Worm (Caenorhabditis elegans): ENCODE data around the gene F19B10.2.

Gene F19B10.2

DNA sequence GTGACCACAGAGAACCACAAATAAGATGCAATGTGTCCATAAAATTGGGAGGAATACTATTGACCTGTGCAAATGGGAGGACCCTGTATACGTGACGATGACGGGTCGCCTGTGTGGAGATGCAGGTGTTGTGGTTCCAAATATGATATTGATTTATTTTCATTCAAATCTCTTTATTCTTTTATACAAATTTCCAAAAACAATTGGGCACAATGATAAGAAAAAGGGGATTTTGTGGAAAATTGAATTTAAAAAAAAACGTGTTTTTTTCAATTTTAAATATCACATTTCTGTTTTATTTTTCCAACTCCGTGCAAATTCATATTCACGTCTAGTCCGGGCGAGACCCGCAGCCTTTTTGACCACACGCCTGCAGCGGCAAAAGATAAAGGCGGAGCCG, at the start of gene F19B10.2:
Gene F19B10.2, plus strand, starts transcription at position 301 of the 400 bp plus-strand sequence.
- no peak for TF ChIP-seq sea-1 (GFP tag; conservative IDR thresholded peaks at IDR 0.05)
- TF ChIP-seq flt-1 (GFP tag; IDR thresholded peaks at IDR 0.05): no peak
- TF ChIP-seq tbx-37 (GFP tag; conservative IDR thresholded peaks at IDR 0.05): no peak
- TF ChIP-seq ama-1 (optimal IDR thresholded peaks at IDR 0.05): no peak
- no peak for TF ChIP-seq hmbx-1 (tag; optimal IDR thresholded peaks at IDR 0.05)
- no peak for TF ChIP-seq pes-1 (GFP tag; IDR thresholded peaks at IDR 0.05)
- no peak for TF ChIP-seq ets-7 (tag; optimal IDR thresholded peaks at IDR 0.05)
- TF ChIP-seq aly-1 (tag; optimal IDR thresholded peaks at IDR 0.05): no peak
- no peak for TF ChIP-seq ceh-36 (tag; optimal IDR thresholded peaks at IDR 0.05)
- TF ChIP-seq ceh-13 (GFP tag; optimal IDR thresholded peaks at IDR 0.05): no peak
- TF ChIP-seq scrt-1 (GFP tag; IDR thresholded peaks at IDR 0.05): no peak
- no peak for TF ChIP-seq tbx-11 (GFP tag; IDR thresholded peaks at IDR 0.05)
- TF ChIP-seq hmg-4 (GFP tag; optimal IDR thresholded peaks at IDR 0.05): no peak

DNA sequence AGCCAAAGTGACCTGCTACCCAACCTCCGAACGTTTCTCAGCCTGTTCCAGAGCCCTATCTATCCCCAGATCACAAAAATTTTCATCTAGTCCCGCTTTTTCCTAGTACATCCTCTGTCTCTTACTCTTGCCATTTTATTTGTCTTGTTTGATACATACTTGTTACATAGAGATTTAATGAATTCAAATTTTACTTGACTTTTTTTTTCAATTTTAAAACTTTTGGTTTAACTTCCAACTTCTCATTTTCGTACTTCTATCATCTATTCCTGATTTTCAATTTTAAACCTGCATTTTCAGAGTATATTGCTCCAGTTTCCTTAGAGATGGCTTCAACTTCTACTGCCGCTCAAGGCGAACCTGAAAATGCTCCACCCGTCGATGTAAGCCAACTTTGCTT, 48.4 kb upstream of the F19B10.2 start, which contains the start of gene M151.3:
Gene M151.3, plus strand, starts transcription at position 301 of the 400 bp plus-strand sequence.
- TF ChIP-seq flt-1 (GFP tag; IDR thresholded peaks at IDR 0.05): no peak
- TF ChIP-seq hmbx-1 (tag; optimal IDR thresholded peaks at IDR 0.05): no peak

DNA sequence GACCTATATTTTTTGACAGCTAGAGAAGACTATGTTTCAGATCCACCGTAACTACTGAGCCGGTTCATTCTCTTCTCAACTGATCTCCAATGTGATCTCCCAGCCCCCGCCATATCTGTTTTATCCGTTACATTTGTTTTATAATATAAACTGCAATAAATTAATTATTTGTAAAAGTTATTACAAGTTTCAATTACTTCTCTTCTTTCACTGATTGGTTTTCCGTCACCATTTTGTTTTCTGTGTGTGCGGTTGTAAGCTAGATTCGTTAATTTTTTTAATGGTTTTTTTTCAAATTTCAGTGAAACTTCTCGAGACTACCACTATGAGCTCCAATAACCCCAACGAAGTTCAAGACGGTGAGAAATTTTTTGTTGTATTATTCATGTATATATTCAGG, 44.5 kb upstream of the F19B10.2 start, which contains the start of gene M151.2:
Gene M151.2, plus strand, starts transcription at position 301 of the 400 bp plus-strand sequence.
- no peak for TF ChIP-seq hnd-1 (tag; optimal IDR thresholded peaks at IDR 0.05)
- no peak for TF ChIP-seq pes-1 (GFP tag; IDR thresholded peaks at IDR 0.05)
- no peak for TF ChIP-seq aly-1 (tag; optimal IDR thresholded peaks at IDR 0.05)
- TF ChIP-seq hmbx-1 (tag; optimal IDR thresholded peaks at IDR 0.05): no peak
- TF ChIP-seq F13C5.2 (tag; optimal IDR thresholded peaks at IDR 0.05): no peak
- no peak for TF ChIP-seq ceh-13 (GFP tag; optimal IDR thresholded peaks at IDR 0.05)
- TF ChIP-seq ama-1 (optimal IDR thresholded peaks at IDR 0.05): no peak
- TF ChIP-seq B0310.2 (tag; optimal IDR thresholded peaks at IDR 0.05): no peak
- no peak for TF ChIP-seq sea-1 (GFP tag; conservative IDR thresholded peaks at IDR 0.05)
- no peak for TF ChIP-seq tra-4 (tag; optimal IDR thresholded peaks at IDR 0.05)
- TF ChIP-seq ets-7 (tag; optimal IDR thresholded peaks at IDR 0.05): no peak
- TF ChIP-seq flt-1 (GFP tag; IDR thresholded peaks at IDR 0.05): no peak

DNA sequence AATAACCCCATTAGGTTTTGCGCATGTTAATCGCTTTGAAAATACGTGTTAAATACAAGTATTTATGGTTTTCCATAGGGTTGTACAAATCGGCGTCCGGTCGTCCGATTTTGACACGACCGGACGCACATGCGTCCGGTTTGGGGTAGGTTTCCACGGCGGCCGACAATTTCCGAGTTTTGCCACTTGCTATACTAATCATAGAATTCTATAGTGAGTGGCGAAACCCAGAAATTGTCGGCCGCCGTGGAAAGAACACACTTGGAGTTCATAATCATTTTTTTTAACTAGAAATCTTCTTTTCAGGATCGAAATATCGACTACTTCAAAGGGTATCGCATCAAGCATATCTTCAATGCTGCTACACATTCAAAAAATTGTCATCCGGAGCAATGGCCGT, 40.5 kb upstream of the F19B10.2 start:
- TF ChIP-seq tra-4 (tag; optimal IDR thresholded peaks at IDR 0.05) (no peak), pes-1 (GFP tag; IDR thresholded peaks at IDR 0.05) (no peak), ets-7 (tag; optimal IDR thresholded peaks at IDR 0.05) (no peak), hmbx-1 (tag; optimal IDR thresholded peaks at IDR 0.05) (no peak), scrt-1 (GFP tag; IDR thresholded peaks at IDR 0.05) (no peak), ceh-36 (tag; optimal IDR thresholded peaks at IDR 0.05) (no peak), ama-1 (optimal IDR thresholded peaks at IDR 0.05) (no peak)

DNA sequence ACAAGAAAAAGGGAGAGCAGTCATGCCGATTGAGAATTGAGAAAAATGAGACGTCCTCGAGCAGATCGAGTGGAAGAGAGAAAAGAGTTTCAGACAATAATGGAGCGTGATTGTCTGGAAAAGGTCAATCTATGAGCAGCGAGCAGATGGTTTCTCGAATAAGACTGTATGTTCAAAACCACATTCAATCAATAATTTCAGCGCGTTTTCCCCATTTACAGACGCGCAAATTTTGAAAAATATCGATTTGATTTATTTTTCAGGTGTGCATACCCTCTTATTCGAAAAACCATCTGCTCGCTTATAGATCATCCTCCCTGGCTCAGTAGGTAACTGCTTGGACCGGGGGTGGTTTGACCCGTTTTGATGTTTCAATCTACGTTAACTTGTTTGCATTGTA, 36.0 kb upstream of the F19B10.2 start, which contains the start of gene fbxb-31:
Gene fbxb-31, minus strand, starts transcription at position 101 of the 400 bp plus-strand sequence.
- no peak for TF ChIP-seq tbx-11 (GFP tag; IDR thresholded peaks at IDR 0.05)
- TF ChIP-seq ceh-13 (GFP tag; optimal IDR thresholded peaks at IDR 0.05): no peak
- TF ChIP-seq flt-1 (GFP tag; IDR thresholded peaks at IDR 0.05): no peak
- TF ChIP-seq ceh-36 (tag; optimal IDR thresholded peaks at IDR 0.05): no peak
- TF ChIP-seq ama-1 (optimal IDR thresholded peaks at IDR 0.05): no peak
- no peak for TF ChIP-seq pes-1 (GFP tag; IDR thresholded peaks at IDR 0.05)
- no peak for TF ChIP-seq hnd-1 (tag; optimal IDR thresholded peaks at IDR 0.05)
- TF ChIP-seq scrt-1 (GFP tag; IDR thresholded peaks at IDR 0.05): no peak
- TF ChIP-seq B0310.2 (tag; optimal IDR thresholded peaks at IDR 0.05): no peak
- TF ChIP-seq aly-1 (tag; optimal IDR thresholded peaks at IDR 0.05): no peak
- no peak for TF ChIP-seq tbx-37 (GFP tag; conservative IDR thresholded peaks at IDR 0.05)
- TF ChIP-seq ets-7 (tag; optimal IDR thresholded peaks at IDR 0.05): no peak
- TF ChIP-seq sea-1 (GFP tag; conservative IDR thresholded peaks at IDR 0.05): no peak
- TF ChIP-seq tra-4 (tag; optimal IDR thresholded peaks at IDR 0.05): no peak
- no peak for TF ChIP-seq hmbx-1 (tag; optimal IDR thresholded peaks at IDR 0.05)
- no peak for TF ChIP-seq hmg-4 (GFP tag; optimal IDR thresholded peaks at IDR 0.05)
- TF ChIP-seq F13C5.2 (tag; optimal IDR thresholded peaks at IDR 0.05): no peak

DNA sequence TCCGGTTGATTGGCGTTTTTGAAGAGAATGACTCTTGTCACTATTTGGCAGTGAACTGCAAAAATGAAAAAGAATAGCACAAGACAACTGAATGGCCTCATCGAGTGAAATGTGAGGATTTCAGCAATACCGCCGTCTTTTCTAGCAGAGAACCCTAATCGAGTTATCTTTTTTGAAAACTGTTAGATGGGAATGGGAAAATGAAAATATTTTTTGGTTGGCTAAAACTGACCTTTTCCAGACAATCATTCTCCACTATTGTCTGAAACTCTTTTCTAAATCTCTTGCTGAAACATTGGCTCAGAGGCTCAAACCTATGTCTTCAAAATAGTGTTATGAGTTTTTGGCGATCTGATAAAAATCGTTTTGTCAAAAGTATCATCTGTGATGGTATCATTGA, 35.1 kb upstream of the F19B10.2 start, which contains the start of gene M151.10:
Gene M151.10, minus strand, starts transcription at position 101 of the 400 bp plus-strand sequence.
- no peak for TF ChIP-seq tbx-11 (GFP tag; IDR thresholded peaks at IDR 0.05)
- TF ChIP-seq sea-1 (GFP tag; conservative IDR thresholded peaks at IDR 0.05): no peak
- TF ChIP-seq hmg-4 (GFP tag; optimal IDR thresholded peaks at IDR 0.05): no peak
- no peak for TF ChIP-seq tbx-37 (GFP tag; conservative IDR thresholded peaks at IDR 0.05)
- TF ChIP-seq pes-1 (GFP tag; IDR thresholded peaks at IDR 0.05): no peak
- no peak for TF ChIP-seq ama-1 (optimal IDR thresholded peaks at IDR 0.05)
- TF ChIP-seq tra-4 (tag; optimal IDR thresholded peaks at IDR 0.05): no peak
- no peak for TF ChIP-seq aly-1 (tag; optimal IDR thresholded peaks at IDR 0.05)
- no peak for TF ChIP-seq ceh-36 (tag; optimal IDR thresholded peaks at IDR 0.05)
- TF ChIP-seq ets-7 (tag; optimal IDR thresholded peaks at IDR 0.05): no peak
- TF ChIP-seq scrt-1 (GFP tag; IDR thresholded peaks at IDR 0.05): no peak
- TF ChIP-seq B0310.2 (tag; optimal IDR thresholded peaks at IDR 0.05): no peak
- no peak for TF ChIP-seq flt-1 (GFP tag; IDR thresholded peaks at IDR 0.05)
- no peak for TF ChIP-seq hmbx-1 (tag; optimal IDR thresholded peaks at IDR 0.05)
- no peak for TF ChIP-seq hnd-1 (tag; optimal IDR thresholded peaks at IDR 0.05)
- TF ChIP-seq F13C5.2 (tag; optimal IDR thresholded peaks at IDR 0.05): no peak
- no peak for TF ChIP-seq ceh-13 (GFP tag; optimal IDR thresholded peaks at IDR 0.05)

DNA sequence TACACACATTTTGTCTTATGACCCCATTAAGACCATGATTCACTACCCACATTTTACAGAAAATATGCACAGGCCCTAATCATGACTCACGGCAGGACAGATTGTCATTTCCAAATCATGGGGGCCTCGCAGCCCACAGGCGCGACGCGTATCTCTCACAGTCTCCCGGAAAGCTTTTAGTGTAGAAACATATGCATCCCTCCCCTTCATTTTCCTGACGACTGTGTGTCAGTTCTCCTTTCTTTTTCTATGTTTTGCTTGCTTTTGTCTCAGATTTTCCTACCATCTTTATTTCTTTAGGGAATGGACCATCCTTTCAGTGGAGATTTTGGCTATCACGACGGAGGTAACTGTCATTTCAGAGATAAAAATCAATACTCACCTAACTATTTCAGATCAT, 34.1 kb upstream of the F19B10.2 start, which contains the start of gene M151.1:
Gene M151.1, plus strand, starts transcription at position 301 of the 400 bp plus-strand sequence.
- TF ChIP-seq ceh-36 (tag; optimal IDR thresholded peaks at IDR 0.05) (no peak), pes-1 (GFP tag; IDR thresholded peaks at IDR 0.05) (no peak), F13C5.2 (tag; optimal IDR thresholded peaks at IDR 0.05) (no peak), hmbx-1 (tag; optimal IDR thresholded peaks at IDR 0.05) (no peak), tbx-37 (GFP tag; conservative IDR thresholded peaks at IDR 0.05) (no peak), ama-1 (optimal IDR thresholded peaks at IDR 0.05) (no peak), hmg-4 (GFP tag; optimal IDR thresholded peaks at IDR 0.05) (no peak), sea-1 (GFP tag; conservative IDR thresholded peaks at IDR 0.05) (no peak), ets-7 (tag; optimal IDR thresholded peaks at IDR 0.05) (no peak)
